Fruit fly (Drosophila melanogaster): ENCODE results near the gene tty.

The tty gene

DNA sequence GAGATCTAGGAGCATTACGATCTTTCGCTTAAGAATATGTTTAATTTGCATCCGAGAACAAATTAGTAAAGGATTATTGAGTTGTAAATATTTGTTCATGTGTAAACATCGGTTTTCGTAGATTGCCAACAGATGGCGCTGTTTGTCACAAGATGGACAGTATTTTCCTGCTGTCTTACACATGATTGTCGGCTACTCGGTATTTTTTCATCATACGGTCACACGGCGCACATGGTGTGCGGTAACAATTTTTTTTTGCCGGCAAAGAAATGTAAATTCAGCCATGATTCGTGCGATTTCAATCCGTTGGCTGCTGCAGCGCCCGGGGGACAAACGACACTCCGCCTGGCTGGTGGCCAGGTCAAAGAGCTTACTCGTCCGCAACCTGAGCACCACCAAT is 23.4 kb upstream of the tty start, which contains the start of the genes bbx and waw (continued):
- peak; percentile 27 for TF ChIP-seq CG2116 (GFP tag; optimal IDR thresholded peaks at IDR 0.05)
- peak; percentile 36 for TF ChIP-seq Sin3A (optimal IDR thresholded peaks at IDR 0.05)
- peak in 1 of 2 experiments; percentile 16 for TF ChIP-seq dpn (GFP tag; optimal IDR thresholded peaks at IDR 0.05)
- TF ChIP-seq Sry-δ (GFP tag; optimal IDR thresholded peaks at IDR 0.05) = peak; percentile 7
- TF ChIP-seq slp2 (GFP tag; optimal IDR thresholded peaks at IDR 0.05) = no peak
- no peak for TF ChIP-seq NK7.1 (GFP tag; optimal IDR thresholded peaks at IDR 0.05)
- no peak for TF ChIP-seq sim (GFP tag; IDR thresholded peaks at IDR 0.05)
- TF ChIP-seq Optix (GFP tag; IDR thresholded peaks at IDR 0.05) = no peak
- peak; percentile 87 for TF ChIP-seq CG9797 (GFP tag; optimal IDR thresholded peaks at IDR 0.05)
- TF ChIP-seq CG3838 (GFP tag; optimal IDR thresholded peaks at IDR 0.05) = no peak
- peak; percentile 8 for TF ChIP-seq CG4424 (GFP tag; optimal IDR thresholded peaks at IDR 0.05)
- peak; percentile 72 for TF ChIP-seq CG1603 (tag; optimal IDR thresholded peaks at IDR 0.05)
- peak; percentile 20; the same call in 1 of the 3 replicates for TF ChIP-seq CG17361 (GFP tag; IDR thresholded peaks at IDR 0.05)
- TF ChIP-seq Adf1 (GFP tag; IDR thresholded peaks at IDR 0.05) = no peak
- no peak for TF ChIP-seq Scr (GFP tag; IDR thresholded peaks at IDR 0.05; ENCODE audit: partially characterized antibody)
- TF ChIP-seq CG18262 (tag; optimal IDR thresholded peaks at IDR 0.05) = peak; percentile 3
- TF ChIP-seq bbx (GFP tag; IDR thresholded peaks at IDR 0.05; ENCODE audit: partially characterized antibody) = peak; percentile 41; the same call in 1 of the 2 replicates
- TF ChIP-seq CG6791 (GFP tag; IDR thresholded peaks at IDR 0.05; ENCODE audit: partially characterized antibody) = no peak
- TF ChIP-seq BEAF-32 (GFP tag; optimal IDR thresholded peaks at IDR 0.05) = peak; percentile 33
- TF ChIP-seq sug (tag; optimal IDR thresholded peaks at IDR 0.05) = peak; percentile 43
- TF ChIP-seq CG17829 (tag; optimal IDR thresholded peaks at IDR 0.05) = peak; percentile 26
- no peak for TF ChIP-seq CG4820 (GFP tag; optimal IDR thresholded peaks at IDR 0.05)
- TF ChIP-seq CG13775 (GFP tag; optimal IDR thresholded peaks at IDR 0.05) = peak; percentile 18
- peak; percentile 26 for TF ChIP-seq Fer3 (tag; optimal IDR thresholded peaks at IDR 0.05)
- no peak for TF ChIP-seq br (optimal IDR thresholded peaks at IDR 0.05)
- no peak; the same call in 1 of the 2 replicates for TF ChIP-seq ara (GFP tag; IDR thresholded peaks at IDR 0.05)
- TF ChIP-seq CG2712 (tag; optimal IDR thresholded peaks at IDR 0.05) = peak; percentile 4
- peak; percentile 60 for TF ChIP-seq trem (tag; optimal IDR thresholded peaks at IDR 0.05)
- TF ChIP-seq Mes4 (GFP tag; optimal IDR thresholded peaks at IDR 0.05) = peak; percentile 4
- TF ChIP-seq Myb (GFP tag; optimal IDR thresholded peaks at IDR 0.05) = peak; percentile 47
- TF ChIP-seq CG9727 (GFP tag; optimal IDR thresholded peaks at IDR 0.05) = peak; percentile 47
- TF ChIP-seq CG12104 (GFP tag; optimal IDR thresholded peaks at IDR 0.05) = no peak
- TF ChIP-seq grau (tag; optimal IDR thresholded peaks at IDR 0.05) = peak; percentile 18
- peak; percentile 23 for TF ChIP-seq bigmax (GFP tag; optimal IDR thresholded peaks at IDR 0.05)
- peak; percentile 57 for TF ChIP-seq stwl (tag; optimal IDR thresholded peaks at IDR 0.05)
- peak; percentile 56 for TF ChIP-seq scrt (GFP tag; optimal IDR thresholded peaks at IDR 0.05)
- TF ChIP-seq Max (GFP tag; optimal IDR thresholded peaks at IDR 0.05) = peak; percentile 65
- TF ChIP-seq CG7987 (GFP tag; optimal IDR thresholded peaks at IDR 0.05) = peak; percentile 67
- TF ChIP-seq lilli (GFP tag; optimal IDR thresholded peaks at IDR 0.05) = no peak
- TF ChIP-seq CG9817 (tag; optimal IDR thresholded peaks at IDR 0.05) = peak; percentile 8
- no peak for TF ChIP-seq CG8388 (GFP tag; optimal IDR thresholded peaks at IDR 0.05)
- TF ChIP-seq CG6813 (GFP tag; optimal IDR thresholded peaks at IDR 0.05) = no peak
- TF ChIP-seq dm (GFP tag; optimal IDR thresholded peaks at IDR 0.05) = peak; percentile 84
- peak; percentile 52 for TF ChIP-seq ewg (GFP tag; optimal IDR thresholded peaks at IDR 0.05)
- peak; percentile 30 for TF ChIP-seq her (GFP tag; optimal IDR thresholded peaks at IDR 0.05)
- TF ChIP-seq CG13624 (GFP tag; optimal IDR thresholded peaks at IDR 0.05) = peak; percentile 38
- no peak for TF ChIP-seq wor (GFP tag; IDR thresholded peaks at IDR 0.05)
- peak; percentile 80 for TF ChIP-seq MBD-R2 (GFP tag; IDR thresholded peaks at IDR 0.05)
- peak; percentile 6 for TF ChIP-seq CG18619 (GFP tag; optimal IDR thresholded peaks at IDR 0.05)
- peak; percentile 11; the same call in 1 of the 2 replicates for TF ChIP-seq lmd (GFP tag; IDR thresholded peaks at IDR 0.05)
- TF ChIP-seq nerfin-1 (tag; optimal IDR thresholded peaks at IDR 0.05) = peak; percentile 24
